Worm (Caenorhabditis elegans) whole organism, late embryonic: ENCODE data around the gene lrch-1.

ENCODE experiments used
- C08G9.2 ChIP-seq: sonication (generic microtip); optimal IDR thresholded peaks from 2 replicates; lab custom pipeline; 2016; ENCODE audit warnings: mild to moderate bottlenecking, missing genetic modification characterization, moderate library complexity, missing compliant biosample characterization
- C38D4.7 ChIP-seq: fragments of 200-800 bp; sonication (Bioruptor generic); optimal IDR thresholded peaks from 2 replicates; lab custom pipeline; 2018; ENCODE audit warnings: mild to moderate bottlenecking, missing genetic modification characterization, moderate library complexity, missing compliant biosample characterization
- K02D7.2 ChIP-seq: sonication (generic microtip); optimal IDR thresholded peaks from 2 replicates; lab custom pipeline; 2017; ENCODE audit warnings: mild to moderate bottlenecking, missing genetic modification characterization, missing compliant biosample characterization
- K09A11.1 ChIP-seq: sonication (generic microtip); optimal IDR thresholded peaks from 2 replicates; lab custom pipeline; 2017; ENCODE audit warnings: antibody characterized with exemption, mild to moderate bottlenecking, missing genetic modification characterization, missing compliant biosample characterization; ENCODE audit not compliant: insufficient read depth
- ceh-14 ChIP-seq: sonication (generic microtip); optimal IDR thresholded peaks from 2 replicates; lab custom pipeline; 2016; ENCODE audit warnings: missing genotype, missing genetic modification characterization, missing compliant biosample characterization
- ceh-19 ChIP-seq: fragments of 200-800 bp; sonication (Bioruptor generic); optimal IDR thresholded peaks from 2 replicates; lab custom pipeline; 2018; ENCODE audit warnings: mild to moderate bottlenecking, missing genetic modification characterization, missing compliant biosample characterization
- ceh-22 ChIP-seq: sonication (generic microtip); optimal IDR thresholded peaks from 2 replicates; lab custom pipeline; 2017; ENCODE audit warnings: missing biosample characterization, missing genetic modification characterization
- ceh-24 ChIP-seq: sonication (generic microtip); optimal IDR thresholded peaks from 2 replicates; lab custom pipeline; 2016; ENCODE audit warnings: mild to moderate bottlenecking, missing genetic modification characterization, missing compliant biosample characterization
- ceh-30 ChIP-seq: fragments of 150-350 bp; optimal IDR thresholded peaks from 2 replicates; lab custom pipeline; 2014; ENCODE audit warnings: missing biosample characterization, missing genetic modification characterization
- ceh-31 ChIP-seq: sonication (generic microtip); optimal IDR thresholded peaks from 2 replicates; lab custom pipeline; 2016; ENCODE audit warnings: missing genetic modification characterization, missing compliant biosample characterization
- ceh-48 ChIP-seq: sonication (generic microtip); optimal IDR thresholded peaks from 2 replicates; lab custom pipeline; 2016; ENCODE audit warnings: missing genetic modification characterization, inconsistent platforms, missing compliant biosample characterization
- elt-2 ChIP-seq: sonication (generic microtip); optimal IDR thresholded peaks from 2 replicates; lab custom pipeline; 2016; ENCODE audit warnings: missing genetic modification reagents, missing genetic modification characterization, missing compliant biosample characterization
- hlh-15 ChIP-seq: sonication (generic microtip); optimal IDR thresholded peaks from 2 replicates; lab custom pipeline; 2016; ENCODE audit warnings: missing genetic modification characterization, missing compliant biosample characterization
- lim-6 ChIP-seq: sonication (generic microtip); optimal IDR thresholded peaks from 2 replicates; lab custom pipeline; 2016; ENCODE audit warnings: missing genetic modification characterization, missing compliant biosample characterization
- madf-2 ChIP-seq: sonication (generic microtip); optimal IDR thresholded peaks from 2 replicates; lab custom pipeline; 2017; ENCODE audit warnings: missing genetic modification characterization, missing compliant biosample characterization
- nhr-11 ChIP-seq: fragments of 150-350 bp; optimal IDR thresholded peaks from 2 replicates; lab custom pipeline; 2014; ENCODE audit warnings: missing biosample characterization, missing genetic modification characterization
- npax-4 ChIP-seq: sonication (generic microtip); optimal IDR thresholded peaks from 2 replicates; lab custom pipeline; 2016; ENCODE audit warnings: missing genetic modification characterization, missing compliant biosample characterization
- odd-2 ChIP-seq: sonication (generic microtip); optimal IDR thresholded peaks from 2 replicates; lab custom pipeline; 2017; ENCODE audit warnings: antibody characterized with exemption, mild to moderate bottlenecking, missing genetic modification characterization, missing compliant biosample characterization
- pag-3 ChIP-seq: sonication (generic microtip); optimal IDR thresholded peaks from 2 replicates; lab custom pipeline; 2016; ENCODE audit warnings: missing compliant biosample characterization, missing genetic modification characterization, borderline replicate concordance
- pat-9 ChIP-seq: fragments of 200-800 bp; sonication (Bioruptor generic); optimal IDR thresholded peaks from 2 replicates; lab custom pipeline; 2018; ENCODE audit warnings: mild to moderate bottlenecking, missing genetic modification characterization, moderate library complexity, missing compliant biosample characterization
- pha-2 ChIP-seq: sonication (generic microtip); optimal IDR thresholded peaks from 2 replicates; lab custom pipeline; 2017; ENCODE audit warnings: mild to moderate bottlenecking, missing genetic modification characterization, missing compliant biosample characterization
- pha-4 ChIP-seq: fragments of 150-350 bp; optimal IDR thresholded peaks from 2 replicates; lab custom pipeline; 2018; ENCODE audit warnings: missing biosample characterization, missing genetic modification reagents, missing genetic modification characterization
- pqm-1 ChIP-seq: sonication (generic microtip); optimal IDR thresholded peaks from 2 replicates; lab custom pipeline; 2016; ENCODE audit warnings: missing genetic modification characterization, missing compliant biosample characterization
- pros-1 ChIP-seq: fragments of 150-350 bp; optimal IDR thresholded peaks from 2 replicates; lab custom pipeline; 2014; ENCODE audit warnings: missing biosample characterization, missing genetic modification reagents, missing genetic modification characterization
- rnt-1 ChIP-seq: sonication (generic microtip); optimal IDR thresholded peaks from 2 replicates; lab custom pipeline; 2016; ENCODE audit warnings: missing genetic modification characterization, missing compliant biosample characterization
- sox-2 ChIP-seq: fragments of 200-800 bp; sonication (Bioruptor generic); IDR thresholded peaks from 2 replicates; pipeline ENCODE4 v1.3.6; 2022; ENCODE audit warnings: missing genetic modification reagents, missing genetic modification characterization, missing compliant biosample characterization
- sox-4 ChIP-seq: sonication (generic microtip); optimal IDR thresholded peaks from 2 replicates; lab custom pipeline; 2017; ENCODE audit warnings: mild to moderate bottlenecking, missing genetic modification characterization, inconsistent platforms, missing compliant biosample characterization
- syd-9 ChIP-seq: sonication (generic microtip); optimal IDR thresholded peaks from 2 replicates; lab custom pipeline; 2016; ENCODE audit warnings: mild to moderate bottlenecking, missing genetic modification characterization, moderate library complexity, missing compliant biosample characterization
- tbx-2 ChIP-seq: sonication (generic microtip); optimal IDR thresholded peaks from 2 replicates; lab custom pipeline; 2016; ENCODE audit warnings: missing genetic modification characterization, missing compliant biosample characterization
- tbx-7 ChIP-seq: sonication (generic microtip); optimal IDR thresholded peaks from 2 replicates; lab custom pipeline; 2016; ENCODE audit warnings: missing genotype, missing genetic modification characterization, missing compliant biosample characterization
- ttx-3 ChIP-seq: sonication (generic microtip); optimal IDR thresholded peaks from 2 replicates; lab custom pipeline; 2016; ENCODE audit warnings: missing genetic modification reagents, missing genetic modification characterization, missing compliant biosample characterization

Gene lrch-1

ce11 chrX:6177944-6178566, 38.4 kb downstream of the lrch-1 start, which contains the start of the genes T25B2.4 and T13C5.3:
Gene T25B2.4 (plus strand): TSS chrX:6178244.
Gene T13C5.3 (plus strand): TSS chrX:6178516.
- TF ChIP-seq K02D7.2 (tag; lab: Kevin White, UChicago), result no peak
- TF ChIP-seq C38D4.7 (GFP tag; lab: Kevin White, UChicago), result no peak
- TF ChIP-seq C08G9.2 (tag; lab: Kevin White, UChicago), result no peak
- no peak for TF ChIP-seq ceh-24 (tag; lab: Kevin White, UChicago)
- no peak for TF ChIP-seq ceh-48 (tag; lab: Kevin White, UChicago)
- no peak for TF ChIP-seq syd-9 (tag; lab: Kevin White, UChicago)
- TF ChIP-seq, all 69 proteins: peak for 0

ce11 chrX:6175829-6176228, 40.6 kb downstream of the lrch-1 start, which contains the start of gene T25B2.3:
Gene T25B2.3 (plus strand): TSS chrX:6176129.
- TF ChIP-seq K09A11.1 (tag; lab: Kevin White, UChicago), result no peak
- TF ChIP-seq, all 69 proteins: peak for 0

ce11 chrX:6173656-6174055, 42.8 kb downstream of the lrch-1 start, which contains the start of gene T25B2.1:
Gene T25B2.1 (plus strand): TSS chrX:6173956.
- TF ChIP-seq ttx-3 (no peak), syd-9 (tag; lab: Kevin White, UChicago) (no peak), rnt-1 (no peak), lim-6 (tag; lab: Kevin White, UChicago) (no peak), pat-9 (tag; lab: Kevin White, UChicago) (no peak)

DNA sequence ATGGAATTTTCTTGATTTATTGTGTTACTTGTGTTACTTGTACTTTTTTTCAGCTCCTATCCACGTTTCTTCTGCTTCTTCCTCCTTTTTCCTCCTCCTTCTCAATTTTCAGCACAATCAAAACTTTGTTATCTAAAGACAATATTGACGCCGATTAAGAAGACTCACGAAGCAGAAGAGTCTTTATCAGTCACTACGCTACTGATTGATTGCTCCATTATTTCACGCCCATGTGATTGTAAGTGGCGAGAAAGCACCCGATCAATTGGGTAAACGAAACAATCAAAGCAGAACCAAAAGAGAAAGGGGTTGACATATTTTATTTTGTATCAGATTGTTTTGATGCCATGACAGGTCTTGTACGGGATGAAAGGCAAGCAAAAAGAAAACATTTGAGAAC, 47.2 kb downstream of the lrch-1 start, which contains the start of gene T25B2.2:
Gene T25B2.2 (plus strand): TSS at position 392 of the 400 bp plus-strand sequence.
- TF ChIP-seq tbx-2 (tag; lab: Kevin White, UChicago) (no peak), elt-2 (tag; lab: Kevin White, UChicago) (peak; percentile 88)

DNA sequence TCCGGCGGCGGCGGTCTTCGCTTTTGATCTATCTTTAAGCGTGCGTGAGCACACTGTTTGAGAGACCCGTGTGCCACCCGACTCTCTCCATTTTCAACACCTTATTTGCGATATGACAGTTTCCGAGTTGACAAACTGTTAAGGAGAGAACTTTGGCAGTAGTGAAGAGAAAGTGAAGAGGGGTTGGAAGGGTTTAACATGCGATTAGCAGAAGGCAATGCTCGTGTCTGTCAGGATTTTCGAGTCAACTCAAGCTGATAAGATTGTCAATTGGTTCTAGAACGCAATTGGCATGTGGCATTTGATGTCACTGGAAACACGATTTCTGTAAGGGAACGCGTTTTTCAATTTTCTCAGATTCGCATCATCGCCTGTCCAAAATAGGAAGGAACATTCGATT, 49.1 kb downstream of the lrch-1 start:
- TF ChIP-seq ttx-3 (no peak), pha-4 (tag; lab: Kevin White, UChicago) (no peak), npax-4 (no peak), ceh-31 (tag; lab: Kevin White, UChicago) (no peak), pag-3 (no peak), ceh-14 (tag; lab: Kevin White, UChicago) (no peak), lim-6 (tag; lab: Kevin White, UChicago) (no peak), nhr-11 (tag; lab: Kevin White, UChicago) (no peak), tbx-7 (tag; lab: Kevin White, UChicago) (no peak), pros-1 (no peak), pqm-1 (tag; lab: Kevin White, UChicago) (no peak), sox-2 (GFP tag; lab: Robert Waterston, UW) (no peak)

DNA sequence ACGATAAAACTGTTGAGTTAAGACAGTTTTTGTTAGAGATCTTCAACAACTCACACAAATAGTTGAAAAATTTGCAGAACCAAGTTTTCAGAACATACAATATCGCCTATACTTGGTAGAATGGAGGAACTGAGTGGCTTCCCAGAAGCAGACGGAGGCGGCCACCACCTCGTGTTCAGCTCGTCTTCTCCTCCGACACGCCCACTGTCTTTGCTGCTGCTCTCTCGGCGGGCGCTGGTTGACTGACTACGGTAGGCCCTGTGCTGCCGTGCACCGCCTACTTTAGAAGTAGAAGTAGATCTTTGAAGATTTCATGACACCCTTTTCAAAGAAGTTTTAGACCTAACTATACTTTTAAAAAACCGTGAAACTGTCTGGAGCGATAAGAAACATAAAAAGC, 54.4 kb downstream of the lrch-1 start:
- TF ChIP-seq sox-2 (GFP tag; lab: Robert Waterston, UW) (no peak), sox-4 (tag; lab: Kevin White, UChicago) (no peak), ceh-14 (tag; lab: Kevin White, UChicago) (no peak)

ce11 chrX:6160427-6160826, 56.0 kb downstream of the lrch-1 start, which contains the start of gene odd-2:
Gene odd-2 (minus strand): TSS chrX:6160527.
- TF ChIP-seq ceh-22 (no peak), madf-2 (tag; lab: Kevin White, UChicago) (no peak), ceh-14 (tag; lab: Kevin White, UChicago) (no peak), ceh-30 (tag; lab: Kevin White, UChicago) (no peak), elt-2 (tag; lab: Kevin White, UChicago) (no peak), ceh-24 (tag; lab: Kevin White, UChicago) (no peak), pha-2 (no peak), hlh-15 (tag; lab: Kevin White, UChicago) (no peak), odd-2 (tag; lab: Kevin White, UChicago) (no peak), pag-3 (no peak), ceh-19 (GFP tag; lab: Kevin White, UChicago) (no peak)
